Fruit fly (Drosophila melanogaster): ENCODE measurements around the gene Or98b.

DNA sequence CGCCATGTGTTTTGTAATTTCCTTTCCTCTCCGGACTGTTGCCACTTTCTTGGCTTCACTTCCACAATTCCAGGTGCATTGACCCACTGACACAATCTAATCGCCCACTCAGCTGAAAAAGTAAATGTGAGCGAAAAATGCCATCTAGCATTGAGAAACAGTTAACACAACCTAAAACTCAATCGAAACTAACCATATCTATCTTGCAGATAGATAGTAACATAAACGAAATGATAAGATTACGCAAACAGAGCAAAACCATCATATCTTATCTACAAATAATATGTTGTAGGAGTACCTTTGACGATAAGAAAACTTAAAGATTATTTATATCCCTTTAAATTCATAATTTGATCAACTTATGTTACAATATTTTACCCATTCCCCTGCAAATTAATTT is 7.6 kb downstream of the Or98b start:
- TF ChIP-seq ttk (GFP tag; IDR thresholded peaks at IDR 0.05) (no peak), MBD-R2 (GFP tag; IDR thresholded peaks at IDR 0.05) (no peak), ind (GFP tag; optimal IDR thresholded peaks at IDR 0.05) (no peak), Hr3 (GFP tag; optimal IDR thresholded peaks at IDR 0.05) (no peak), BtbVII (GFP tag; optimal IDR thresholded peaks at IDR 0.05) (no peak)
